Worm (Caenorhabditis elegans): Measurements from ENCODE around the gene cogc-2.

DNA sequence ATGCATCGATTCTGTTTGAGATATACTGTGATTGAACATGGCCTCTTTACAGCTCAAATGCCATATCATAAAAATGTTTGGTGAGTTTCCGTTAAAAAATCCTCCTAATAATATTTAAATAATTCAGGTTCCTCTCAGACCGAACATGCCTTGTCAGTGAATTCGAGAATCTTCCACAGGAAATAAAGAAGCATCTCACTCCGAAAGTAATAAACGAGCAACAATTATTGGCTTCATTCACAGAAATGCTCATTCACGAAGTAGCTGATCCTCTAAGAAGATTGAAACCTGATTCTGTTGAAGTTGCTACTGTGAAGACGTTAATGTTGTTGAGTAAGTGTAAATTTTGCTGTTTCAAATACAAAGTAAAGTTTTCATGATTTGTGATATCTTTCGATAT lies 12.8 kb upstream of the cogc-2 start:
- TF ChIP-seq fkh-10 (GFP tag; optimal IDR thresholded peaks at IDR 0.05) (no peak), ceh-8 (GFP tag; optimal IDR thresholded peaks at IDR 0.05) (no peak), sptf-1 (tag; optimal IDR thresholded peaks at IDR 0.05) (no peak), nhr-11 (tag; optimal IDR thresholded peaks at IDR 0.05) (no peak), blmp-1 (tag; optimal IDR thresholded peaks at IDR 0.05) (no peak), efl-3 (GFP tag; optimal IDR thresholded peaks at IDR 0.05) (no peak), nhr-28 (tag; optimal IDR thresholded peaks at IDR 0.05) (no peak), irx-1 (tag; optimal IDR thresholded peaks at IDR 0.05) (no peak), snu-23 (GFP tag; optimal IDR thresholded peaks at IDR 0.05) (no peak)
